Worm (Caenorhabditis elegans) whole organism, early embryonic: ENCODE data around the gene clec-266.

Experiments
- F13C5.2 ChIP-seq: sonication (generic microtip); optimal IDR thresholded peaks from 2 replicates; lab custom pipeline; 2017; ENCODE audit warnings: mild to moderate bottlenecking, missing genetic modification characterization, inconsistent platforms, missing compliant biosample characterization
- ama-1 ChIP-seq: fragments of 150-350 bp; optimal IDR thresholded peaks from 2 replicates; lab custom pipeline; 2014
- ceh-13 ChIP-seq: fragments of 200-800 bp; sonication (Bioruptor generic); optimal IDR thresholded peaks from 2 replicates; lab custom pipeline; 2018; ENCODE audit warnings: mild to moderate bottlenecking, missing genetic modification characterization, missing compliant biosample characterization
- hmg-4 ChIP-seq: fragments of 200-800 bp; sonication (Bioruptor generic); optimal IDR thresholded peaks from 2 replicates; lab custom pipeline; 2018; ENCODE audit warnings: mild to moderate bottlenecking, missing genetic modification characterization, missing compliant biosample characterization
- hnd-1 ChIP-seq: sonication (generic microtip); optimal IDR thresholded peaks from 2 replicates; lab custom pipeline; 2016; ENCODE audit warnings: missing genetic modification characterization, missing compliant biosample characterization
- sea-1 ChIP-seq: fragments of 200-800 bp; sonication (Bioruptor generic); conservative IDR thresholded peaks from 2 replicates; pipeline ENCODE4 v1.3.6; 2022; ENCODE audit warnings: missing genetic modification characterization, missing compliant biosample characterization
- tbx-11 ChIP-seq: fragments of 200-800 bp; sonication (Bioruptor generic); IDR thresholded peaks from 2 replicates; pipeline ENCODE4 v1.3.6; 2022; ENCODE audit warnings: missing genetic modification characterization, missing compliant biosample characterization
- tra-4 ChIP-seq: sonication (generic microtip); optimal IDR thresholded peaks from 2 replicates; lab custom pipeline; 2017; ENCODE audit warnings: missing genetic modification characterization, missing compliant biosample characterization

- TF ChIP-seq tbx-11 (GFP tag; lab: Robert Waterston, UW) (no peak), ama-1 (lab: Kevin White, UChicago) (no peak), sea-1 (no peak), tra-4 (tag; lab: Kevin White, UChicago) (no peak), ceh-13 (GFP tag; lab: Kevin White, UChicago) (no peak), hmg-4 (no peak), F13C5.2 (tag; lab: Kevin White, UChicago) (no peak), hnd-1 (no peak)
These were observed 30.5 kb upstream of the clec-266 start for ce11 chrX:6653173-6653572.
